Worm (Caenorhabditis elegans) whole organism, early embryonic: ENCODE measurements around the gene ZC239.15.
"Not testable (repeated sequence)": the region's sequence is repeated elsewhere in the genome, so short reads cannot be mapped to it uniquely, and the experiment has no call there.

Experiments used
- B0310.2 ChIP-seq: sonication (generic microtip); optimal IDR thresholded peaks from 2 replicates; lab custom pipeline; 2016; ENCODE audit warnings: mild to moderate bottlenecking, missing genetic modification characterization, missing compliant biosample characterization
- F13C5.2 ChIP-seq: sonication (generic microtip); optimal IDR thresholded peaks from 2 replicates; lab custom pipeline; 2017; ENCODE audit warnings: mild to moderate bottlenecking, missing genetic modification characterization, inconsistent platforms, missing compliant biosample characterization
- aly-1 ChIP-seq: sonication (generic microtip); optimal IDR thresholded peaks from 2 replicates; lab custom pipeline; 2016; ENCODE audit warnings: missing genetic modification characterization, missing compliant biosample characterization
- ama-1 ChIP-seq: fragments of 150-350 bp; optimal IDR thresholded peaks from 2 replicates; lab custom pipeline; 2014
- ceh-13 ChIP-seq: fragments of 200-800 bp; sonication (Bioruptor generic); optimal IDR thresholded peaks from 2 replicates; lab custom pipeline; 2018; ENCODE audit warnings: mild to moderate bottlenecking, missing genetic modification characterization, missing compliant biosample characterization
- ceh-36 ChIP-seq: sonication (generic microtip); optimal IDR thresholded peaks from 2 replicates; lab custom pipeline; 2016; ENCODE audit warnings: missing genetic modification characterization, inconsistent platforms, missing compliant biosample characterization
- ets-7 ChIP-seq: sonication (generic microtip); optimal IDR thresholded peaks from 2 replicates; lab custom pipeline; 2016; ENCODE audit warnings: missing genotype, missing genetic modification characterization, missing compliant biosample characterization
- flt-1 ChIP-seq: fragments of 200-800 bp; sonication (Bioruptor generic); IDR thresholded peaks from 2 replicates; pipeline ENCODE4 v1.3.6; 2022; ENCODE audit warnings: missing genetic modification characterization, missing compliant biosample characterization
- hmbx-1 ChIP-seq: sonication (generic microtip); optimal IDR thresholded peaks from 2 replicates; lab custom pipeline; 2016; ENCODE audit warnings: mild to moderate bottlenecking, missing genetic modification characterization, missing compliant biosample characterization
- hmg-4 ChIP-seq: fragments of 200-800 bp; sonication (Bioruptor generic); optimal IDR thresholded peaks from 2 replicates; lab custom pipeline; 2018; ENCODE audit warnings: mild to moderate bottlenecking, missing genetic modification characterization, missing compliant biosample characterization
- hnd-1 ChIP-seq: sonication (generic microtip); optimal IDR thresholded peaks from 2 replicates; lab custom pipeline; 2016; ENCODE audit warnings: missing genetic modification characterization, missing compliant biosample characterization
- pes-1 ChIP-seq: fragments of 200-800 bp; sonication (Bioruptor generic); IDR thresholded peaks from 2 replicates; pipeline ENCODE4 v1.3.6; 2022; ENCODE audit warnings: missing genetic modification reagents, missing genetic modification characterization, missing compliant biosample characterization
- scrt-1 ChIP-seq: fragments of 200-800 bp; sonication (Bioruptor generic); IDR thresholded peaks from 2 replicates; pipeline ENCODE4 v1.3.6; 2022; ENCODE audit warnings: missing genetic modification characterization, missing compliant biosample characterization
- sea-1 ChIP-seq: fragments of 200-800 bp; sonication (Bioruptor generic); conservative IDR thresholded peaks from 2 replicates; pipeline ENCODE4 v1.3.6; 2022; ENCODE audit warnings: missing genetic modification characterization, missing compliant biosample characterization
- tbx-11 ChIP-seq: fragments of 200-800 bp; sonication (Bioruptor generic); IDR thresholded peaks from 2 replicates; pipeline ENCODE4 v1.3.6; 2022; ENCODE audit warnings: missing genetic modification characterization, missing compliant biosample characterization
- tbx-37 ChIP-seq: fragments of 200-800 bp; sonication (Bioruptor generic); conservative IDR thresholded peaks from 2 replicates; pipeline ENCODE4 v1.3.6; 2022; ENCODE audit warnings: missing genetic modification reagents, missing genetic modification characterization, missing compliant biosample characterization
- tra-4 ChIP-seq: sonication (generic microtip); optimal IDR thresholded peaks from 2 replicates; lab custom pipeline; 2017; ENCODE audit warnings: missing genetic modification characterization, missing compliant biosample characterization

The ZC239.15 gene

ce11 chrII:3222686-3223085 is 1.8 kb downstream of the ZC239.15 start, which contains the start of gene ZC239.13:
TSS of gene ZC239.13 (minus strand) at chrII:3222839.
- TF ChIP-seq ama-1 (lab: Kevin White, UChicago): no peak
- no peak for TF ChIP-seq sea-1
- TF ChIP-seq F13C5.2 (tag; lab: Kevin White, UChicago): no peak
- no peak for TF ChIP-seq pes-1 (GFP tag; lab: Robert Waterston, UW)
- no peak for TF ChIP-seq flt-1 (GFP tag; lab: Robert Waterston, UW)
- no peak for TF ChIP-seq hmbx-1

ce11 chrII:3221730-3222129 is 2.8 kb downstream of the ZC239.15 start, which contains the start of gene ZC239.14:
TSS of gene ZC239.14 (minus strand) at chrII:3222034.
- TF ChIP-seq ceh-36 (tag; lab: Kevin White, UChicago) (no peak), F13C5.2 (tag; lab: Kevin White, UChicago) (no peak), hnd-1 (tag; lab: Kevin White, UChicago) (no peak), tbx-37 (no peak), hmbx-1 (no peak), B0310.2 (tag; lab: Kevin White, UChicago) (no peak), ceh-13 (GFP tag; lab: Kevin White, UChicago) (no peak), tbx-11 (no peak), ets-7 (tag; lab: Kevin White, UChicago) (no peak), pes-1 (GFP tag; lab: Robert Waterston, UW) (no peak), tra-4 (tag; lab: Kevin White, UChicago) (no peak), flt-1 (GFP tag; lab: Robert Waterston, UW) (no peak), ama-1 (lab: Kevin White, UChicago) (no peak), hmg-4 (GFP tag; lab: Kevin White, UChicago) (no peak), sea-1 (no peak), aly-1 (tag; lab: Kevin White, UChicago) (no peak), scrt-1 (no peak)

- TF ChIP-seq ets-7 (tag; lab: Kevin White, UChicago) (no peak), flt-1 (GFP tag; lab: Robert Waterston, UW) (no peak), hmg-4 (GFP tag; lab: Kevin White, UChicago) (no peak), ama-1 (lab: Kevin White, UChicago) (no peak), hnd-1 (tag; lab: Kevin White, UChicago) (no peak)
Observed at ce11 chrII:3220723-3221122, 3.8 kb downstream of the ZC239.15 start, which contains the start of gene ZC239.22. TSS of gene ZC239.22 (minus strand) at chrII:3220823.

DNA sequence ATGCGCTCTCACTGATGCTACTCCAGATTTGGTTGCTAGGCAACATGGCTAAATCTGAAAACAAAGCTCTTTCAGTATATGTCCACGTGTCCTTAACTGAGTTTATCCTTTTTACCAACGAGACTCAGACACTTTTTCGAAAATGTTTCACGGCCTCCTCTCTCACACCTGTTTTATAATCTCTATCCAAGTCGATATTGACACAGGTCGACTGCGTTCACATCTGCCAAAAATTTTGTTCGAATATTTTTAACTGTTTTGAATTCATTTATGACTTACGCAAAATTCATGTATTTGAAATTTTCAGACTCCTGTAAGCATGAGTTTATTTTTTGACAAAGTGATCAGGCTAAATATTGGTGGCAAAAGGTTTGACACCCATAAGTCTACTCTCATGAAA is 8.8 kb downstream of the ZC239.15 start, which contains the start of gene ZC239.3:
Gene ZC239.3 (plus strand): TSS at position 301 of the 400 bp plus-strand sequence.
- TF ChIP-seq ceh-13 (GFP tag; lab: Kevin White, UChicago); aly-1 (tag; lab: Kevin White, UChicago); ceh-36 (tag; lab: Kevin White, UChicago): not testable (repeated sequence)

ce11 chrII:3213898-3214297 is 10.6 kb downstream of the ZC239.15 start, which contains the start of gene ZC239.4:
TSS of gene ZC239.4 (plus strand) at chrII:3214198.
- TF ChIP-seq hmbx-1: no peak

DNA sequence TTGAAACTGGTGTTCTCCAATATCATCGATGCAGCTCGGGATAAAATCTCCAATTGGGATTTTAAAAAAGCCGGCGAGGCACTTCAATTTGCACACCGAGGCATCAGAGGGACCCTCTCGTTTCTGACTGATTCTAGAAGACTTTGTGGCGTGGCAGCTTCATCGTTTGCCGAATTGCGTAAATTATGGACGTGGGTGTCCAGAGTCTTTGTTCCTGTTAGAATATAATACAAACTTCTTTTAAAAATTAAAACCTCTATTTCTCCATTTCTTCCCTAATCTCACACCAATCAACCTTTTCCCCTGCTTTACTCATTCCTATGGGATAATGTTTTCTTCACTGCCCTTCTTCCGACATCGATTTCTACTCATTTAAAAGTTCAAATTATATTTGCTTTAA is 14.2 kb downstream of the ZC239.15 start, which contains the start of gene ZC239.5:
Gene ZC239.5 (plus strand): TSS at position 301 of the 400 bp plus-strand sequence.
- TF ChIP-seq tbx-11: no peak
- TF ChIP-seq tra-4 (tag; lab: Kevin White, UChicago): no peak
- no peak for TF ChIP-seq hmbx-1

- TF ChIP-seq B0310.2 (tag; lab: Kevin White, UChicago) (no peak), tbx-37 (no peak), ceh-36 (tag; lab: Kevin White, UChicago) (no peak), hmbx-1 (no peak), tbx-11 (no peak), F13C5.2 (tag; lab: Kevin White, UChicago) (no peak), tra-4 (tag; lab: Kevin White, UChicago) (no peak), pes-1 (GFP tag; lab: Robert Waterston, UW) (no peak), ceh-13 (GFP tag; lab: Kevin White, UChicago) (no peak), ets-7 (tag; lab: Kevin White, UChicago) (no peak), flt-1 (GFP tag; lab: Robert Waterston, UW) (no peak), hnd-1 (tag; lab: Kevin White, UChicago) (no peak), sea-1 (no peak), hmg-4 (GFP tag; lab: Kevin White, UChicago) (no peak), scrt-1 (no peak), aly-1 (tag; lab: Kevin White, UChicago) (no peak), ama-1 (lab: Kevin White, UChicago) (no peak)
Observed at ce11 chrII:3209251-3209650, 15.3 kb downstream of the ZC239.15 start, which contains the start of gene ZC239.6. TSS of gene ZC239.6 (plus strand) at chrII:3209631.

DNA sequence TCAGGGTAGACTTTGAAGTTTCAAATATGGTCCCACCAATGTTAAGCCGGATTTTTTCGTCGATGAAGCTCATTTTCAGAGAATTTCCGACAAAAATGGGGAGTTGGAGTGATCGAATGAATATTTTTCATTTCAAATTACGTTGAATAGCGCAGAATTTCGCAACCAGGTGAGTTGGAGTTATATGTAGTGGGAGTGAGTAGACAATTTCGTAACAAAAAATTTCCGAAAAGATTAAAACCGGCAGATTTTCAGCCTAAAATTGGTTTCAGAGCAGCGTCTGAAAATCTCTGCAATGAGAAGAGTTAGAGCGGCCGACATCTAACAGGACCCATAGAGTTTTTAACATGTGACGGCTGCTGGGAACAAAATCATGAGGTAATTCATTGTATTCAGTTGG is 15.9 kb downstream of the ZC239.15 start, which contains the start of gene sdz-35:
Gene sdz-35 (minus strand): TSS at position 101 of the 400 bp plus-strand sequence.
- TF ChIP-seq tbx-11 (no peak), pes-1 (GFP tag; lab: Robert Waterston, UW) (no peak), hnd-1 (tag; lab: Kevin White, UChicago) (no peak), tra-4 (tag; lab: Kevin White, UChicago) (no peak)
